Worm (Caenorhabditis elegans) whole organism, L1 larva: Measurements from ENCODE around the gene glb-22.

Experiments
- C16A3.4 ChIP-seq: fragments of 150-350 bp; optimal IDR thresholded peaks from 2 replicates; lab custom pipeline; 2014; ENCODE audit warnings: missing biosample characterization, missing genetic modification characterization
- C34B4.2 ChIP-seq: sonication (generic microtip); optimal IDR thresholded peaks from 2 replicates; lab custom pipeline; 2017; ENCODE audit warnings: mild to moderate bottlenecking, missing genetic modification characterization, missing compliant biosample characterization
- alr-1 ChIP-seq: fragments of 200-800 bp; sonication (Bioruptor generic); optimal IDR thresholded peaks from 2 replicates; lab custom pipeline; 2018; ENCODE audit warnings: borderline replicate concordance, mild to moderate bottlenecking, missing genetic modification characterization, missing compliant biosample characterization
- aly-2 ChIP-seq: fragments of 150-350 bp; optimal IDR thresholded peaks from 2 replicates; lab custom pipeline; 2014; ENCODE audit warnings: missing biosample characterization, missing genetic modification characterization
- ama-1 ChIP-seq: fragments of 150-350 bp; optimal IDR thresholded peaks from 2 replicates; lab custom pipeline; 2014
- ceh-63 ChIP-seq: fragments of 200-800 bp; sonication (Bioruptor generic); optimal IDR thresholded peaks from 2 replicates; lab custom pipeline; 2018; ENCODE audit warnings: mild to moderate bottlenecking, missing genetic modification characterization, missing compliant biosample characterization
- efl-1 ChIP-seq, 4 experiments: fragments of 150-350 bp; optimal IDR thresholded peaks in 3 of 4; peaks in 1 of 4; 1 replicate in 1 of 4; 2 replicates in 3 of 4; lab custom pipeline; 2014; ENCODE audit warnings: missing biosample characterization in 2 of 4, missing genetic modification characterization in 2 of 4, missing genetic modification reagents in 2 of 4
- egl-13 ChIP-seq: sonication (generic microtip); optimal IDR thresholded peaks from 2 replicates; lab custom pipeline; 2016; ENCODE audit warnings: missing genotype, missing genetic modification reagents, missing genetic modification characterization, missing compliant biosample characterization
- egl-27 ChIP-seq, 2 experiments: fragments of 150-350 bp in 1 of 2; sonication (generic microtip); optimal IDR thresholded peaks; 3 replicates each; lab custom pipeline; 2017 to 2018; ENCODE audit warnings: missing biosample characterization in 2 of 2, missing genetic modification characterization in 2 of 2, missing genetic modification reagents in 2 of 2
- elt-2 ChIP-seq: sonication (generic microtip); optimal IDR thresholded peaks from 2 replicates; lab custom pipeline; 2016; ENCODE audit warnings: missing genetic modification characterization, mild to moderate bottlenecking, inconsistent platforms, missing compliant biosample characterization, missing genetic modification reagents
- elt-3 ChIP-seq, 6 experiments: fragments of 150-350 bp in 1 of 6; sonication (generic microtip); optimal IDR thresholded peaks; 2 replicates each; lab custom pipeline; 2017 to 2018; ENCODE audit warnings: missing biosample characterization in 6 of 6, missing genetic modification characterization in 6 of 6, inconsistent platforms in 1 of 6
- ets-5 ChIP-seq: fragments of 200-800 bp; sonication (Bioruptor generic); IDR thresholded peaks from 2 replicates; pipeline ENCODE4 v1.3.6; 2022; ENCODE audit warnings: missing genetic modification characterization, missing compliant biosample characterization
- fkh-10 ChIP-seq: sonication (generic microtip); optimal IDR thresholded peaks from 2 replicates; lab custom pipeline; 2017; ENCODE audit warnings: missing biosample characterization, missing genetic modification reagents, missing genetic modification characterization
- fos-1 ChIP-seq: fragments of 150-350 bp; optimal IDR thresholded peaks from 2 replicates; lab custom pipeline; 2014; ENCODE audit warnings: missing biosample characterization, missing genetic modification characterization
- hlh-17 ChIP-seq: fragments of 200-800 bp; sonication (Bioruptor generic); optimal IDR thresholded peaks from 2 replicates; lab custom pipeline; 2018; ENCODE audit warnings: missing genetic modification characterization, mild to moderate bottlenecking, missing compliant biosample characterization, moderate library complexity, borderline replicate concordance
- lin-14 ChIP-seq: fragments of 200-800 bp; sonication (Bioruptor generic); optimal IDR thresholded peaks from 2 replicates; lab custom pipeline; 2018; ENCODE audit warnings: mild to moderate bottlenecking, missing genetic modification characterization, moderate library complexity, missing compliant biosample characterization
- lin-15B ChIP-seq: fragments of 150-350 bp; sonication (generic microtip); optimal IDR thresholded peaks from 3 replicates; lab custom pipeline; 2014; ENCODE audit warnings: missing biosample characterization, missing genetic modification characterization
- lin-35 ChIP-seq, 2 experiments: fragments of 150-350 bp; optimal IDR thresholded peaks; 2 replicates each; lab custom pipeline; 2014; ENCODE audit warnings: missing biosample characterization in 2 of 2, missing genetic modification characterization in 2 of 2, missing genetic modification reagents in 2 of 2
- lsy-2 ChIP-seq, 2 experiments: fragments of 150-350 bp; optimal IDR thresholded peaks; 2 replicates each; lab custom pipeline; 2014; ENCODE audit warnings: missing biosample characterization in 2 of 2, missing genetic modification characterization in 2 of 2
- mef-2 ChIP-seq: fragments of 150-350 bp; optimal IDR thresholded peaks from 2 replicates; lab custom pipeline; 2014; ENCODE audit warnings: missing biosample characterization, missing genetic modification characterization
- mep-1 ChIP-seq: fragments of 150-350 bp; optimal IDR thresholded peaks from 2 replicates; lab custom pipeline; 2014; ENCODE audit warnings: missing biosample characterization, missing genetic modification characterization
- nhr-12 ChIP-seq: sonication (generic microtip); optimal IDR thresholded peaks from 2 replicates; lab custom pipeline; 2017; ENCODE audit warnings: missing biosample characterization, missing genetic modification characterization
- nhr-20 ChIP-seq: sonication (generic microtip); optimal IDR thresholded peaks from 2 replicates; lab custom pipeline; 2016; ENCODE audit warnings: mild to moderate bottlenecking, missing genetic modification characterization, missing compliant biosample characterization
- nhr-237 ChIP-seq: fragments of 150-350 bp; optimal IDR thresholded peaks from 2 replicates; lab custom pipeline; 2014; ENCODE audit warnings: missing biosample characterization, missing genetic modification characterization
- nhr-28 ChIP-seq: fragments of 150-350 bp; optimal IDR thresholded peaks from 2 replicates; lab custom pipeline; 2014; ENCODE audit warnings: missing biosample characterization, missing genetic modification characterization
- nhr-47 ChIP-seq: sonication (generic microtip); optimal IDR thresholded peaks from 2 replicates; lab custom pipeline; 2016; ENCODE audit warnings: mild to moderate bottlenecking, missing genetic modification characterization, moderate library complexity, missing compliant biosample characterization
- nhr-71 ChIP-seq: sonication (generic microtip); optimal IDR thresholded peaks from 2 replicates; lab custom pipeline; 2016; ENCODE audit warnings: mild to moderate bottlenecking, missing genetic modification characterization, moderate library complexity, missing compliant biosample characterization
- nhr-85 ChIP-seq: sonication (generic microtip); peaks from one replicate; lab custom pipeline; 2016; ENCODE audit warnings: missing genetic modification characterization, inconsistent platforms, missing compliant biosample characterization
- nhr-90 ChIP-seq: sonication (generic microtip); optimal IDR thresholded peaks from 2 replicates; lab custom pipeline; 2016; ENCODE audit warnings: mild to moderate bottlenecking, missing genetic modification characterization, missing compliant biosample characterization; ENCODE audit not compliant: poor library complexity
- pag-3 ChIP-seq: sonication (generic microtip); optimal IDR thresholded peaks from 2 replicates; lab custom pipeline; 2017; ENCODE audit warnings: missing genetic modification characterization, mild to moderate bottlenecking, missing compliant biosample characterization, antibody characterized with exemption, borderline replicate concordance; ENCODE audit not compliant: insufficient read depth
- pqm-1 ChIP-seq: sonication (generic microtip); optimal IDR thresholded peaks from 3 replicates; lab custom pipeline; 2017; ENCODE audit warnings: missing biosample characterization, missing genetic modification characterization
- rnt-1 ChIP-seq: sonication (generic microtip); optimal IDR thresholded peaks from 2 replicates; lab custom pipeline; 2016; ENCODE audit warnings: mild to moderate bottlenecking, missing genetic modification characterization, moderate library complexity, missing compliant biosample characterization
- sox-4 ChIP-seq: sonication (generic microtip); optimal IDR thresholded peaks from 2 replicates; lab custom pipeline; 2016; ENCODE audit warnings: missing genetic modification characterization, missing compliant biosample characterization
- sptf-1 ChIP-seq: fragments of 150-350 bp; optimal IDR thresholded peaks from 2 replicates; lab custom pipeline; 2014; ENCODE audit warnings: missing biosample characterization, missing genetic modification characterization
- unc-130 ChIP-seq: fragments of 150-350 bp; optimal IDR thresholded peaks from 2 replicates; lab custom pipeline; 2017; ENCODE audit warnings: missing biosample characterization, missing genetic modification characterization, inconsistent platforms
- unc-30 ChIP-seq: sonication (generic microtip); optimal IDR thresholded peaks from 2 replicates; lab custom pipeline; 2017; ENCODE audit warnings: missing biosample characterization, missing genetic modification characterization
- xbp-1 ChIP-seq: sonication (generic microtip); optimal IDR thresholded peaks from 2 replicates; lab custom pipeline; 2016; ENCODE audit warnings: missing genetic modification characterization, missing compliant biosample characterization
- zag-1 ChIP-seq: fragments of 150-350 bp; optimal IDR thresholded peaks from 2 replicates; lab custom pipeline; 2014; ENCODE audit warnings: missing biosample characterization, missing genetic modification characterization
- ztf-4 ChIP-seq: fragments of 150-350 bp; optimal IDR thresholded peaks from 2 replicates; lab custom pipeline; 2014; ENCODE audit warnings: missing biosample characterization, missing genetic modification characterization

Gene glb-22

DNA sequence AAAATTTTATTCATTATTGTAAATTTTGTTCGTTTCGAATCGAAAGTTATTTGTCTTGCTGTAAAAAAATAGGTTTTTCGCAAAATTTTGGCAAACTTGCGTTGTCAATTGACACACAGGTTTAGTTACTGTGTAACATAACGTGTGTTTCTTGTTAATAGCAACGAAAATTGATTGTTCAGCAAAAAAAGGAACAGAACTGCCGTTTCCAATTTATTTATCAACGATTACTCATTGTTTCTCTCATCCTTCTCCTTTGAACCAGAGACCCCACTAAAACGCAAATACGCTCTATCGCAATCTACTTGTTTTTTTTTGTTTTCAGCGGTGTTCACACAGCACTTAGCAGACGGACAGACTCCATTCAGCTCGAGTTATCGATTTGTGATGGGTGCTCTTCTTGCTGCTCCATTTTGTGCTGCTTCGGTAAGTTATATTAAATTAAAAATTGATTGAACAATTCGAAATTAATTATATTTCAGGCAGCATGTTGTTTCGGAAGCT is 2.3 kb upstream of the glb-22 start, which contains the start of gene R11H6.2 (continued):
- TF ChIP-seq ceh-63 (no peak), sox-4 (no peak), efl-1 (optimal IDR thresholded peaks at IDR 0.05; lab: Kevin White, UChicago) (peak; percentile 16 to 35), efl-1 (GFP tag; optimal IDR thresholded peaks at IDR 0.05 in 1 of 2; lab: Kevin White, UChicago) (peak; percentile 36 to 51), ztf-4 (tag; lab: Kevin White, UChicago) (no peak), nhr-71 (tag; lab: Kevin White, UChicago) (no peak), lin-14 (GFP tag; lab: Kevin White, UChicago) (peak; percentile 81), nhr-20 (no peak), fos-1 (tag; lab: Kevin White, UChicago) (no peak), rnt-1 (tag; lab: Kevin White, UChicago) (peak; percentile 31), nhr-90 (tag; lab: Kevin White, UChicago) (no peak), nhr-12 (tag; lab: Kevin White, UChicago) (no peak), lin-15B (tag; lab: Kevin White, UChicago) (no peak), C16A3.4 (peak; percentile 3), ets-5 (no peak), pag-3 (no peak), fkh-10 (GFP tag; lab: Kevin White, UChicago) (no peak), mep-1 (tag; lab: Kevin White, UChicago) (peak; percentile 27), nhr-47 (tag; lab: Kevin White, UChicago) (no peak), hlh-17 (GFP tag; lab: Kevin White, UChicago) (no peak), nhr-237 (tag; lab: Kevin White, UChicago) (no peak), elt-2 (tag; lab: Kevin White, UChicago) (no peak)
- TF ChIP-seq, all 84 proteins: peak for 9

DNA sequence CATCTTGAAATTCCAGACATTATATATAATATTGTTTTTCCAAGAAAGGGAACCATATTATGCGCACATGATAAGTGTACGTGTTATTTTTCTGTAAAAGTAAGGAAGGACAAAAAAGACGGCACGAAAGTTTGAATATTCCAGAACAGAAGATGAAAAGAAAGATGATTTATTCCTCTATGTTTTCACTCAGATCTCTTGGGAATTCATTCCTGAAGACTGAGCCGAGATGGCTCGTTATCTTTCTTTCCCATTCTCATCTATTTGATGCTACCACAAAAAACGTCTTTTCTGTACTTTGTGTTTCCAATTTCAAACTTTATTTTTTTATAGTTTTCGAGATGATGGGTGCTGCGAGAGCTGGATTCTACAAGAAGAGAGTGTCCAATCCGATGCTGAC is 3.7 kb downstream of the glb-22 start:
- TF ChIP-seq egl-13 (tag; lab: Kevin White, UChicago) (no peak), lin-14 (GFP tag; lab: Kevin White, UChicago) (peak; percentile 38)

DNA sequence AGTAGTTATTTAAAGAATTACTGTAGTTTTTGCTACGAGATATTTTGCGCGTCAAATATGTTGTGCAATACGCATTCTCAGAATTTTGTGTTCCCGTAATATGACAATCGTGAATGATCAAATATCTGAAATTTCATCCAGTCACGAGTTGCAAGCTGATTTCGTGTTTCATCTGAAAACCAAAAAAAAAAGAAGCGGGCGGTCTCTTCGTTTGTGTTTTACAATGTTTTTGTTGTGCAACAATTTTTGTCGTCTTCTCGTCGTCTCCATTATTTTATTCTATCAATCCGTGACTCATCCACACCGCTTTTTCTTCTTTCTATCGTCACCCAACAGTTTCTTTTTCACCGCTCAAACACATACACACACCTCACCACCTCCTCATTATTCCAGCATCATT is 9.6 kb downstream of the glb-22 start, which contains the start of gene R11H6.4:
R11H6.4 (plus strand) TSS at position 301 of the 400 bp plus-strand sequence.
- TF ChIP-seq alr-1: no peak
- no peak for TF ChIP-seq unc-30 (tag; lab: Kevin White, UChicago)
- TF ChIP-seq C34B4.2 (tag; lab: Kevin White, UChicago): no peak
- no peak for TF ChIP-seq fos-1 (tag; lab: Kevin White, UChicago)
- no peak for TF ChIP-seq hlh-17 (GFP tag; lab: Kevin White, UChicago)
- no peak for TF ChIP-seq aly-2 (tag; lab: Kevin White, UChicago)
- TF ChIP-seq unc-130 (tag; lab: Kevin White, UChicago): no peak
- no peak for TF ChIP-seq pag-3
- no peak for TF ChIP-seq ama-1 (lab: Kevin White, UChicago)
- no peak for TF ChIP-seq nhr-85 (tag; lab: Kevin White, UChicago)
- no peak for TF ChIP-seq egl-27 (tag; optimal IDR thresholded peaks at IDR 0.05; lab: Kevin White, UChicago)
- no peak for TF ChIP-seq zag-1 (tag; lab: Kevin White, UChicago)
- no peak for TF ChIP-seq sptf-1 (tag; lab: Kevin White, UChicago)
- no peak for TF ChIP-seq pqm-1 (tag; lab: Kevin White, UChicago)
- TF ChIP-seq lin-35 (GFP tag; optimal IDR thresholded peaks at IDR 0.05; lab: Kevin White, UChicago): no peak
- TF ChIP-seq mef-2 (tag; lab: Kevin White, UChicago): no peak
- no peak for TF ChIP-seq nhr-28 (tag; lab: Kevin White, UChicago)
- TF ChIP-seq lsy-2 (tag; optimal IDR thresholded peaks at IDR 0.05; lab: Kevin White, UChicago): no peak
- TF ChIP-seq xbp-1 (tag; lab: Kevin White, UChicago): no peak
- TF ChIP-seq elt-3 (tag; optimal IDR thresholded peaks at IDR 0.05; lab: Kevin White, UChicago): no peak
- TF ChIP-seq, all 84 proteins: peak for 0
